Worm (Caenorhabditis elegans): ENCODE results near the gene Y38F1A.1.

- no peak for TF ChIP-seq dao-5 (tag; optimal IDR thresholded peaks at IDR 0.05)
- TF ChIP-seq W03F9.2 (tag; optimal IDR thresholded peaks at IDR 0.05) = no peak
Measured at ce11 chrII:12987799-12988198, 33.2 kb upstream of the Y38F1A.1 start.

Measured in whole organism, L4/young adult.